Worm (Caenorhabditis elegans): Measurements from ENCODE around the gene ZK1307.3.
A peak's percentile ranks its signal among the peaks of the same experiment; 100 is the strongest.

ZK1307.3 gene

DNA sequence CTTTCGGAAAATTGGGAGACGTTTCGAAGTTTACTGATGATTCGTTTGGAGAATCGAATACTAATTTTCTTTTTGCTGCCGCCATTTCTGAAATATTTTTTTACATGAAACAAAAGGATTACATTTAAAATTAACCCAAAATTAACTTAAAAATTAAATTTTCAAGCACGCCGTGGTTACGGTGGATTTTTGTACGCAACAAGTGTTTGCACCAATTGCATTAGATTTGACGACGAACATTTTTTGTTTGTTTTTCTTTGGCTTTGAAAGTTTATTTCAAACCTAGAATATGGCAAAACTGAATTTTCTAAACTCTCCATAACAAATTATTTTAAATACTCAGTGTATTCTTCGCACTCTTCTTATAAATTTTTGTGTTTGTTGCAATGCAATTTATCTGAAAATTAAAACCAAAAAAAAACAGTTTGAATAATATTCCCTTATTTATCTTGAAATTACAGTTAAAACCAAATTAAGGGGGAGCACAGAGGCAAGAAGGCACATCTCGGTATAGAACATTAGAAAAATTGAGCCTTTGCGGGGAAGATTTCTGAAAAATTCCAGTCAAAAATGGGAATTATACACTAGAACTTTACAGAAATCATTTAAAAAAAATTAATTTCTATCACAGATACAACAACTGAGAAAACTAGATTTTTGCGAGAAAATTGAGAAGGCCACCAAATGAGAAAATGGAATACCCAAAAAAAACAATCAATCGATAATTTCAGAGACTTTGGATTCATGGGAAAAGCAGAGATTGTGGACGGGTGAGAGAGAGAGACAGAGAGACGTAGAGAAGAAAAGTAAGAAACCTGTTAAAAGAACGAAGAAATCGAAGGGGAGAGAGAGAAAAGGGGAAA, 35.5 kb downstream of the ZK1307.3 start, which contains the start of gene hal-3:
TSS of gene hal-3 (minus strand) at position 87 of the 863 bp plus-strand sequence.
- TF ChIP-seq ZK546.5 (tag; optimal IDR thresholded peaks at IDR 0.05) (no peak), ztf-11 (tag; optimal IDR thresholded peaks at IDR 0.05) (no peak), aly-2 (tag; optimal IDR thresholded peaks at IDR 0.05) (no peak), nhr-11 (tag; optimal IDR thresholded peaks at IDR 0.05) (no peak), elt-3 (tag; optimal IDR thresholded peaks at IDR 0.05) (no peak), R02D3.7 (tag; optimal IDR thresholded peaks at IDR 0.05) (no peak), lin-39 (tag; optimal IDR thresholded peaks at IDR 0.05) (no peak), nhr-43 (tag; optimal IDR thresholded peaks at IDR 0.05; ENCODE audit: poor library complexity, severe bottlenecking) (no peak), ceh-28 (tag; optimal IDR thresholded peaks at IDR 0.05) (peak; percentile 74), jun-1 (tag; optimal IDR thresholded peaks at IDR 0.05) (peak; percentile 35), fkh-10 (GFP tag; optimal IDR thresholded peaks at IDR 0.05) (no peak), hmg-11 (tag; optimal IDR thresholded peaks at IDR 0.05) (no peak), nhr-237 (tag; optimal IDR thresholded peaks at IDR 0.05) (no peak), ceh-9 (tag; optimal IDR thresholded peaks at IDR 0.05) (no peak), daf-12 (tag; optimal IDR thresholded peaks at IDR 0.05) (peak; percentile 14), lsy-12 (tag; optimal IDR thresholded peaks at IDR 0.05) (no peak), nhr-25 (tag; optimal IDR thresholded peaks at IDR 0.05) (no peak), lin-15B (tag; optimal IDR thresholded peaks at IDR 0.05) (no peak), sea-2 (GFP tag; optimal IDR thresholded peaks at IDR 0.05) (no peak), nhr-67 (tag; optimal IDR thresholded peaks at IDR 0.05) (no peak), egl-27 (tag; optimal IDR thresholded peaks at IDR 0.05) (no peak), zag-1 (tag; optimal IDR thresholded peaks at IDR 0.05) (no peak), snpc-4 (tag; optimal IDR thresholded peaks at IDR 0.05) (no peak), nfya-1 (tag; optimal IDR thresholded peaks at IDR 0.05; ENCODE audit: insufficient read depth) (peak; percentile 34), ztf-4 (tag; optimal IDR thresholded peaks at IDR 0.05) (no peak), skn-1 (tag; optimal IDR thresholded peaks at IDR 0.05) (no peak), ceh-16 (tag; optimal IDR thresholded peaks at IDR 0.05) (no peak), nhr-23 (tag; optimal IDR thresholded peaks at IDR 0.05) (no peak), unc-62 (GFP tag; optimal IDR thresholded peaks at IDR 0.05) (no peak), nhr-12 (tag; optimal IDR thresholded peaks at IDR 0.05) (no peak), nhr-28 (tag; optimal IDR thresholded peaks at IDR 0.05) (no peak), pqm-1 (tag; optimal IDR thresholded peaks at IDR 0.05) (no peak), mml-1 (tag; optimal IDR thresholded peaks at IDR 0.05) (no peak), unc-39 (tag; optimal IDR thresholded peaks at IDR 0.05) (no peak), nhr-76 (tag; optimal IDR thresholded peaks at IDR 0.05) (no peak), ama-1 (optimal IDR thresholded peaks at IDR 0.05) (peak; percentile 41), fkh-2 (tag; optimal IDR thresholded peaks at IDR 0.05) (no peak), tbx-2 (tag; optimal IDR thresholded peaks at IDR 0.05) (no peak), elt-1 (tag; optimal IDR thresholded peaks at IDR 0.05) (no peak), egl-5 (tag; optimal IDR thresholded peaks at IDR 0.05) (no peak), pha-4 (tag; optimal IDR thresholded peaks at IDR 0.05) (no peak), ceh-82 (tag; optimal IDR thresholded peaks at IDR 0.05) (no peak)

DNA sequence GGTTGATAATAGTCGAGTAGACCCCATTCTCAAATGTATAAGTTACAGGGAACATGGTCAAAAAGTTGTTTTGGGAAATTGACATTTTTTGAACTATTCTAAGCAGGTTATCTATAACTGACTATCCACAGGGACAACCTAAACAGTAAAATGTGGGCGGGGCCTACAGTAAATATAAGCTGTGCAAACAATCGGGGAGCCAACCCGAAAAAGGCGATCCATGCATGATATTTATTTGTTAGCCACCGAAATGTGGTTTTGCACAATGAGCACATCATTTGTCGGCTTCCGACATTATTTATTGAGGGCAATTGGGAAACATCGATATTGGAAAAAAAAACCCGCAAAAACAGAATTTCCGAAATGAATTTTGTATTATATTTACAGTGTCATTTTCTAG, 38.1 kb downstream of the ZK1307.3 start, which contains the start of gene hlh-6:
TSS of gene hlh-6 (minus strand) at position 101 of the 400 bp plus-strand sequence.
- TF ChIP-seq nhr-43 (tag; optimal IDR thresholded peaks at IDR 0.05; ENCODE audit: poor library complexity, severe bottlenecking): no peak
- TF ChIP-seq nhr-237 (tag; optimal IDR thresholded peaks at IDR 0.05): no peak
- no peak for TF ChIP-seq nhr-12 (tag; optimal IDR thresholded peaks at IDR 0.05)
- no peak for TF ChIP-seq jun-1 (tag; optimal IDR thresholded peaks at IDR 0.05)
- no peak for TF ChIP-seq nhr-23 (tag; optimal IDR thresholded peaks at IDR 0.05)
- TF ChIP-seq aly-2 (tag; optimal IDR thresholded peaks at IDR 0.05): no peak
- no peak for TF ChIP-seq nhr-11 (tag; optimal IDR thresholded peaks at IDR 0.05)
